Worm (Caenorhabditis elegans): Measurements from ENCODE around the gene C07A9.12.

DNA sequence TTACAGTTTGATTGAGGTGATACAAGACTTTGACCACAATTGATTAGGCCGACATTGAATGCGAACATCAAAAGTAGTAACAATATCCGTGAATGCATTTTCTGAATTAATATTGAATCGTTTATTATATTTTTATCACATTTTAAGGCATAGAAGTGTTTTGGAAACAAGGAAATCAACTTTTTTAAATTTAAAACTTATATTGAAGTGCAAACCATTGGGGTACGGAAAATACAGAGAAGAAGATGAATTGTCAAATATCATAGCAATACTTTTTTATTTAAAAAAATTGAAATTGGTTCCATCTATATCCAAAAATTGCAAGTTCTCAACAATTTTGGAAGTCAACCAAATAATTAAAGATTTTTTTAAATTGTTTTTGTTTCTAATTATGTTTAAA lies 15.9 kb upstream of the C07A9.12 start, which contains the start of gene T05G5.1:
- no peak for TF ChIP-seq unc-62 (GFP tag; optimal IDR thresholded peaks at IDR 0.05)
- TF ChIP-seq pqm-1 (tag; optimal IDR thresholded peaks at IDR 0.05), result no peak
- TF ChIP-seq nhr-11 (tag; optimal IDR thresholded peaks at IDR 0.05), result no peak
- TF ChIP-seq efl-1 (optimal IDR thresholded peaks at IDR 0.05), result no peak
- no peak for TF ChIP-seq efl-1 (GFP tag; optimal IDR thresholded peaks at IDR 0.05 in 1 of 2)
- no peak for TF ChIP-seq blmp-1 (tag; optimal IDR thresholded peaks at IDR 0.05)
- no peak for TF ChIP-seq ama-1 (optimal IDR thresholded peaks at IDR 0.05)
- TF ChIP-seq aly-2 (tag; optimal IDR thresholded peaks at IDR 0.05), result no peak
